Fruit fly (Drosophila melanogaster) whole organism, embryonic: ENCODE results near the gene Cyp313b1.

Experiments
- Aef1 ChIP-seq: fragments of 200-800 bp; sonication (Bioruptor generic); IDR thresholded peaks from 3 replicates; pipeline ENCODE4 v1.3.6; 2022; ENCODE audit warnings: missing biosample characterization, missing genetic modification characterization
- Atf3 ChIP-seq: fragments of 200-800 bp; sonication (Bioruptor generic); optimal IDR thresholded peaks from 3 replicates; lab custom pipeline; 2016; ENCODE audit warnings: missing biosample characterization, missing genetic modification characterization
- CG10979 ChIP-seq: fragments of 200-800 bp; sonication (Bioruptor generic); optimal IDR thresholded peaks from 2 replicates; lab custom pipeline; 2018; ENCODE audit warnings: missing biosample characterization, mild to moderate bottlenecking, missing genetic modification characterization, moderate library complexity
- CG11085 ChIP-seq: fragments of 200-800 bp; sonication (Bioruptor generic); IDR thresholded peaks from 2 replicates; pipeline ENCODE4 v1.3.6; 2022; ENCODE audit warnings: missing biosample characterization, missing genetic modification characterization
- CG11093 ChIP-seq: fragments of 200-800 bp; sonication (Bioruptor generic); IDR thresholded peaks from 3 replicates; pipeline ENCODE4 v1.3.6; 2022; ENCODE audit warnings: missing biosample characterization, missing genetic modification characterization
- CG15479 ChIP-seq: fragments of 200-800 bp; sonication (Bioruptor generic); optimal IDR thresholded peaks from 3 replicates; lab custom pipeline; 2019; ENCODE audit warnings: missing biosample characterization, mild to moderate bottlenecking, missing genetic modification characterization, moderate library complexity
- CG15601 ChIP-seq: fragments of 200-800 bp; sonication (Bioruptor generic); optimal IDR thresholded peaks from 3 replicates; lab custom pipeline; 2019; ENCODE audit warnings: missing biosample characterization, mild to moderate bottlenecking, missing genetic modification characterization, moderate library complexity
- CG17912 ChIP-seq: fragments of 200-800 bp; sonication (Bioruptor generic); optimal IDR thresholded peaks from 2 replicates; lab custom pipeline; 2018; ENCODE audit warnings: missing biosample characterization, mild to moderate bottlenecking, missing genetic modification characterization
- CG2199 ChIP-seq: fragments of 200-800 bp; sonication (Bioruptor generic); IDR thresholded peaks from 3 replicates; pipeline ENCODE4 v1.3.6; 2022; ENCODE audit warnings: missing biosample characterization, missing genetic modification characterization
- CG2712 ChIP-seq: fragments of 200-800 bp; optimal IDR thresholded peaks from 3 replicates; lab custom pipeline; 2019; ENCODE audit warnings: missing biosample characterization, mild to moderate bottlenecking, missing genetic modification characterization, moderate library complexity
- CG2889 ChIP-seq: fragments of 200-800 bp; sonication (Bioruptor generic); IDR thresholded peaks from 3 replicates; pipeline ENCODE4 v1.3.6; 2022; ENCODE audit warnings: missing biosample characterization, missing genetic modification characterization
- CG30431 ChIP-seq: fragments of 200-800 bp; sonication (Bioruptor generic); optimal IDR thresholded peaks from 2 replicates; lab custom pipeline; 2017; ENCODE audit warnings: missing biosample characterization, missing genetic modification characterization
- CG3065 ChIP-seq: fragments of 200-800 bp; sonication (Bioruptor generic); optimal IDR thresholded peaks from 2 replicates; lab custom pipeline; 2016; ENCODE audit warnings: missing biosample characterization, missing genetic modification characterization
- CG32767 ChIP-seq: fragments of 200-800 bp; sonication (Bioruptor generic); IDR thresholded peaks from 2 replicates; pipeline ENCODE4 v1.3.6; 2022; ENCODE audit warnings: missing biosample characterization, missing genetic modification characterization
- CG34224 ChIP-seq: fragments of 200-800 bp; sonication (Bioruptor generic); IDR thresholded peaks from 3 replicates; pipeline ENCODE4 v1.3.6; 2022; ENCODE audit warnings: missing biosample characterization, missing genetic modification characterization; ENCODE audit not compliant: partially characterized antibody
- CG4617 ChIP-seq: fragments of 200-800 bp; sonication (Bioruptor generic); optimal IDR thresholded peaks from 3 replicates; lab custom pipeline; 2016; ENCODE audit warnings: missing biosample characterization, missing genetic modification characterization, borderline replicate concordance
- CG4707 ChIP-seq: fragments of 200-800 bp; sonication (Bioruptor generic); optimal IDR thresholded peaks from 2 replicates; lab custom pipeline; 2018; ENCODE audit warnings: missing biosample characterization, mild to moderate bottlenecking, missing genetic modification characterization, moderate library complexity
- CG8924 ChIP-seq: fragments of 200-800 bp; optimal IDR thresholded peaks from 3 replicates; lab custom pipeline; 2019; ENCODE audit warnings: missing biosample characterization, mild to moderate bottlenecking, missing genetic modification characterization, moderate library complexity
- CG9437 ChIP-seq: fragments of 200-800 bp; sonication (Bioruptor generic); optimal IDR thresholded peaks from 2 replicates; lab custom pipeline; 2018; ENCODE audit warnings: missing biosample characterization, mild to moderate bottlenecking, missing genetic modification characterization
- Deaf1 ChIP-seq: fragments of 200-800 bp; optimal IDR thresholded peaks from 3 replicates; lab custom pipeline; 2019; ENCODE audit warnings: missing biosample characterization, mild to moderate bottlenecking, missing genetic modification characterization, moderate library complexity
- Eip74EF ChIP-seq, 2 experiments: fragments of 200-800 bp in 1 of 2; fragments of >200 bp in 1 of 2; sonication (Bioruptor generic) in 1 of 2; optimal IDR thresholded peaks; 2 replicates each; lab custom pipeline; 2017 to 2019; ENCODE audit warnings: missing biosample characterization in 2 of 2, missing genetic modification characterization in 2 of 2, mild to moderate bottlenecking in 1 of 2, moderate library complexity in 1 of 2
- Ets97D ChIP-seq: fragments of 200-800 bp; sonication (Bioruptor generic); optimal IDR thresholded peaks from 3 replicates; lab custom pipeline; 2016; ENCODE audit warnings: missing biosample characterization, missing genetic modification characterization
- Hr39 ChIP-seq: fragments of >200 bp; optimal IDR thresholded peaks from 2 replicates; lab custom pipeline; 2017
- Lpt ChIP-seq: fragments of >200 bp; optimal IDR thresholded peaks from 2 replicates; lab custom pipeline; 2018; ENCODE audit warnings: missing biosample characterization, missing genetic modification characterization
- MBD-R2 ChIP-seq: fragments of 200-800 bp; sonication (Bioruptor generic); IDR thresholded peaks from 2 replicates; pipeline ENCODE4 v1.3.6; 2022; ENCODE audit warnings: missing biosample characterization, missing genetic modification characterization
- Max ChIP-seq: fragments of 200-800 bp; sonication (Bioruptor generic); optimal IDR thresholded peaks from 2 replicates; lab custom pipeline; 2016; ENCODE audit warnings: missing biosample characterization, mild to moderate bottlenecking, missing genetic modification characterization
- NK7.1 ChIP-seq: fragments of 200-800 bp; sonication (Bioruptor generic); optimal IDR thresholded peaks from 3 replicates; lab custom pipeline; 2016; ENCODE audit warnings: missing biosample characterization, missing genetic modification characterization
- Nf-YA ChIP-seq: fragments of 200-800 bp; sonication (Bioruptor generic); IDR thresholded peaks from 2 replicates; pipeline ENCODE4 v1.3.6; 2022; ENCODE audit warnings: missing biosample characterization, missing genetic modification characterization
- Rx ChIP-seq: fragments of 200-800 bp; sonication (Bioruptor generic); IDR thresholded peaks from 2 replicates; pipeline ENCODE4 v1.3.6; 2022; ENCODE audit warnings: missing biosample characterization, missing genetic modification characterization
- ara ChIP-seq: fragments of 200-800 bp; sonication (Bioruptor generic); IDR thresholded peaks from 2 replicates; pipeline ENCODE4 v1.3.6; 2022; ENCODE audit warnings: missing biosample characterization, missing genetic modification characterization
- bbx ChIP-seq: fragments of 200-800 bp; sonication (Bioruptor generic); IDR thresholded peaks from 2 replicates; pipeline ENCODE4 v1.3.6; 2022; ENCODE audit warnings: missing biosample characterization, missing genetic modification characterization; ENCODE audit not compliant: partially characterized antibody
- cg ChIP-seq: fragments of 200-800 bp; sonication (Bioruptor generic); optimal IDR thresholded peaks from 3 replicates; lab custom pipeline; 2019; ENCODE audit warnings: missing biosample characterization, mild to moderate bottlenecking, missing genetic modification characterization, moderate library complexity
- croc ChIP-seq: fragments of 200-800 bp; sonication (Bioruptor generic); conservative IDR thresholded peaks from 3 replicates; pipeline ENCODE4 v1.3.6; 2022; ENCODE audit warnings: missing biosample characterization, missing genetic modification characterization
- danr ChIP-seq: fragments of 200-800 bp; sonication (Bioruptor generic); IDR thresholded peaks from 2 replicates; pipeline ENCODE4 v1.3.6; 2022; ENCODE audit warnings: missing biosample characterization, missing genetic modification characterization
- disco-r ChIP-seq: fragments of 200-800 bp; sonication (Bioruptor generic); optimal IDR thresholded peaks from 2 replicates; lab custom pipeline; 2016; ENCODE audit warnings: missing biosample characterization, missing genetic modification characterization
- fd3F ChIP-seq: fragments of 200-800 bp; sonication (Bioruptor generic); optimal IDR thresholded peaks from 2 replicates; lab custom pipeline; 2018; ENCODE audit warnings: missing biosample characterization, mild to moderate bottlenecking, missing genetic modification characterization, moderate library complexity
- gcm ChIP-seq: fragments of 200-800 bp; sonication (Bioruptor generic); optimal IDR thresholded peaks from 2 replicates; lab custom pipeline; 2019; ENCODE audit warnings: missing biosample characterization, mild to moderate bottlenecking, missing genetic modification characterization, moderate library complexity
- gcm2 ChIP-seq: fragments of 200-800 bp; sonication (Bioruptor generic); optimal IDR thresholded peaks from 2 replicates; lab custom pipeline; 2016; ENCODE audit warnings: missing biosample characterization, missing genetic modification characterization
- jumu ChIP-seq: fragments of 200-800 bp; sonication (Bioruptor generic); optimal IDR thresholded peaks from 3 replicates; lab custom pipeline; 2016; ENCODE audit warnings: missing biosample characterization, missing genetic modification characterization
- klu ChIP-seq: fragments of 200-800 bp; sonication (Bioruptor generic); IDR thresholded peaks from 2 replicates; pipeline ENCODE4 v1.3.6; 2022; ENCODE audit warnings: missing biosample characterization, missing genetic modification characterization
- lab ChIP-seq: fragments of 200-800 bp; sonication (Bioruptor generic); optimal IDR thresholded peaks from 3 replicates; lab custom pipeline; 2017; ENCODE audit warnings: missing biosample characterization, missing genetic modification characterization, mild to moderate bottlenecking, moderate library complexity, missing genetic modification reagents
- luna ChIP-seq: fragments of 200-800 bp; sonication (Bioruptor generic); optimal IDR thresholded peaks from 2 replicates; lab custom pipeline; 2016; ENCODE audit warnings: missing biosample characterization, missing genetic modification characterization
- nerfin-2 ChIP-seq: fragments of 200-800 bp; sonication (Bioruptor generic); IDR thresholded peaks from 2 replicates; pipeline ENCODE4 v1.3.6; 2022; ENCODE audit warnings: missing biosample characterization, missing genetic modification characterization; ENCODE audit not compliant: partially characterized antibody
- phol ChIP-seq: fragments of 200-800 bp; sonication (Bioruptor generic); optimal IDR thresholded peaks from 3 replicates; lab custom pipeline; 2018; ENCODE audit warnings: missing biosample characterization, mild to moderate bottlenecking, missing genetic modification characterization, moderate library complexity
- salm ChIP-seq: fragments of 200-800 bp; sonication (Bioruptor generic); optimal IDR thresholded peaks from 2 replicates; lab custom pipeline; 2018; ENCODE audit warnings: missing biosample characterization, mild to moderate bottlenecking, missing genetic modification characterization
- sim ChIP-seq: fragments of 200-800 bp; sonication (Bioruptor generic); IDR thresholded peaks from 2 replicates; pipeline ENCODE4 v1.3.6; 2022; ENCODE audit warnings: missing biosample characterization, missing genetic modification characterization
- tin ChIP-seq: fragments of 200-800 bp; sonication (Bioruptor generic); optimal IDR thresholded peaks from 3 replicates; lab custom pipeline; 2016; ENCODE audit warnings: missing biosample characterization, missing genetic modification characterization
- vfl ChIP-seq: fragments of 200-800 bp; sonication (Bioruptor generic); optimal IDR thresholded peaks from 2 replicates; lab custom pipeline; 2016; ENCODE audit warnings: missing biosample characterization, missing genetic modification characterization
- wdn ChIP-seq: fragments of 200-800 bp; sonication (Bioruptor generic); IDR thresholded peaks from 2 replicates; pipeline ENCODE4 v1.3.6; 2022; ENCODE audit warnings: missing biosample characterization, missing genetic modification characterization
- yki ChIP-seq: fragments of >200 bp; optimal IDR thresholded peaks from 3 replicates; lab custom pipeline; 2018

The Cyp313b1 gene

dm6 chr3R:8659200-8659897, 13.9 kb upstream of the Cyp313b1 start (continued):
- TF ChIP-seq disco-r (peak; percentile 31), CG2199 (GFP tag; lab: Robert Waterston, UW) (peak; percentile 94), CG30431 (no peak), CG2712 (peak; percentile 51), MBD-R2 (GFP tag; lab: Robert Waterston, UW) (peak; percentile 41; the same call in 1 of the 2 replicates), CG17912 (GFP tag; lab: Kevin White, UChicago) (peak; percentile 59), Deaf1 (peak; percentile 76), vfl (no peak), Aef1 (GFP tag; lab: Robert Waterston, UW) (no peak), gcm (no peak), croc (no peak), Rx (GFP tag; lab: Robert Waterston, UW) (peak; percentile 20; the same call in 1 of the 2 replicates), yki (no peak), nerfin-2 (GFP tag; lab: Robert Waterston, UW) (no peak), danr (GFP tag; lab: Robert Waterston, UW) (no peak), tin (GFP tag; lab: Kevin White, UChicago) (peak; percentile 16), CG4707 (peak; percentile 37), CG11093 (GFP tag; lab: Robert Waterston, UW) (no peak), lab (GFP tag; lab: Kevin White, UChicago) (peak; percentile 78), sim (no peak), luna (GFP tag; lab: Kevin White, UChicago) (peak; percentile 5), CG15479 (GFP tag; lab: Kevin White, UChicago) (no peak), Hr39 (no peak), CG15601 (tag; lab: Kevin White, UChicago) (peak; percentile 59), bbx (no peak), Max (GFP tag; lab: Kevin White, UChicago) (no peak), ara (no peak), klu (GFP tag; lab: Robert Waterston, UW) (no peak), cg (GFP tag; lab: Kevin White, UChicago) (peak; percentile 96), Lpt (no peak), Ets97D (GFP tag; lab: Kevin White, UChicago) (peak; percentile 20), wdn (GFP tag; lab: Robert Waterston, UW) (peak; percentile 34; the same call in 1 of the 2 replicates), CG2889 (GFP tag; lab: Robert Waterston, UW) (no peak), jumu (GFP tag; lab: Kevin White, UChicago) (peak; percentile 26), CG9437 (peak; percentile 3), Atf3 (GFP tag; lab: Kevin White, UChicago) (no peak), NK7.1 (peak; percentile 42), Eip74EF (GFP tag; optimal IDR thresholded peaks at IDR 0.05; lab: Kevin White, UChicago) (peak in 1 of 2 experiments; percentile 32), CG32767 (peak; percentile 70), CG4617 (GFP tag; lab: Kevin White, UChicago) (peak; percentile 9), CG3065 (GFP tag; lab: Kevin White, UChicago) (no peak), Nf-YA (GFP tag; lab: Robert Waterston, UW) (peak; percentile 40; the same call in 1 of the 2 replicates), CG8924 (peak; percentile 55), CG34224 (GFP tag; lab: Robert Waterston, UW) (no peak), phol (peak; percentile 55), salm (tag; lab: Kevin White, UChicago) (no peak), fd3F (GFP tag; lab: Kevin White, UChicago) (peak; percentile 60), CG10979 (tag; lab: Kevin White, UChicago) (peak; percentile 53), CG11085 (GFP tag; lab: Robert Waterston, UW) (no peak), gcm2 (no peak)
